Fruit fly (Drosophila melanogaster): ENCODE results near the gene Pka-R1.

Pka-R1 gene

dm6 chr3L:20771891-20772646 is 43.8 kb upstream of the Pka-R1 start (continued):
- peak; percentile 85 for TF ChIP-seq CG3919 (GFP tag; optimal IDR thresholded peaks at IDR 0.05)
- peak; percentile 72 for TF ChIP-seq CG3032 (tag; optimal IDR thresholded peaks at IDR 0.05)
- no peak for TF ChIP-seq Hr38 (GFP tag; optimal IDR thresholded peaks at IDR 0.05)
- TF ChIP-seq CG6808 (GFP tag; optimal IDR thresholded peaks at IDR 0.05): peak; percentile 63
- TF ChIP-seq lz (GFP tag; optimal IDR thresholded peaks at IDR 0.05): peak; percentile 85
- peak; percentile 84 for TF ChIP-seq CG10669 (GFP tag; optimal IDR thresholded peaks at IDR 0.05)
- TF ChIP-seq Hr39 (GFP tag; optimal IDR thresholded peaks at IDR 0.05): peak; percentile 81
- peak; percentile 72 for TF ChIP-seq dsx (GFP tag; optimal IDR thresholded peaks at IDR 0.05; ENCODE audit: poor library complexity, severe bottlenecking)
- peak; percentile 83 for TF ChIP-seq CG6276 (GFP tag; optimal IDR thresholded peaks at IDR 0.05)
- peak; percentile 82 for TF ChIP-seq OdsH (GFP tag; optimal IDR thresholded peaks at IDR 0.05)
- TF ChIP-seq Ets96B (tag; optimal IDR thresholded peaks at IDR 0.05): peak; percentile 79
- peak; percentile 84 for TF ChIP-seq Sox14 (GFP tag; optimal IDR thresholded peaks at IDR 0.05)
- peak; percentile 76 for TF ChIP-seq CG1621 (tag; optimal IDR thresholded peaks at IDR 0.05)
- TF ChIP-seq Blimp-1 (GFP tag; optimal IDR thresholded peaks at IDR 0.05): no peak
- TF ChIP-seq CG4318 (GFP tag; optimal IDR thresholded peaks at IDR 0.05): no peak
- peak; percentile 72 for TF ChIP-seq CG10631 (GFP tag; optimal IDR thresholded peaks at IDR 0.05)
- peak; percentile 66 for TF ChIP-seq vri (GFP tag; optimal IDR thresholded peaks at IDR 0.05)
- peak; percentile 8 for TF ChIP-seq fkh (GFP tag; optimal IDR thresholded peaks at IDR 0.05)
- peak; percentile 51 for TF ChIP-seq CG16779 (tag; optimal IDR thresholded peaks at IDR 0.05)
- TF ChIP-seq Lpt (GFP tag; optimal IDR thresholded peaks at IDR 0.05): peak; percentile 56
- peak; percentile 78 for TF ChIP-seq CG8632 (GFP tag; optimal IDR thresholded peaks at IDR 0.05)
- no peak for TF ChIP-seq CG6854 (GFP tag; optimal IDR thresholded peaks at IDR 0.05)
- peak; percentile 57 for TF ChIP-seq Sox15 (GFP tag; optimal IDR thresholded peaks at IDR 0.05)
- peak; percentile 97 for TF ChIP-seq Eip78C (GFP tag)
- TF ChIP-seq eg (GFP tag; IDR thresholded peaks at IDR 0.05): peak; percentile 93
- TF ChIP-seq Ets21C (GFP tag; optimal IDR thresholded peaks at IDR 0.05): peak; percentile 75

dm6 chr3L:20772647-20773015 is 43.3 kb upstream of the Pka-R1 start:
- no peak for TF ChIP-seq CG3032 (tag; optimal IDR thresholded peaks at IDR 0.05)
- peak; percentile 94 for TF ChIP-seq svp (GFP tag)
- TF ChIP-seq dsx (GFP tag; optimal IDR thresholded peaks at IDR 0.05; ENCODE audit: poor library complexity, severe bottlenecking): no peak

dm6 chr3L:20777496-20777895 is 38.4 kb upstream of the Pka-R1 start:
- TF ChIP-seq CG11902 (GFP tag; optimal IDR thresholded peaks at IDR 0.05): no peak
- TF ChIP-seq Blimp-1 (GFP tag; optimal IDR thresholded peaks at IDR 0.05): no peak
- TF ChIP-seq Ets21C (GFP tag; optimal IDR thresholded peaks at IDR 0.05): no peak
- no peak for TF ChIP-seq net (GFP tag; optimal IDR thresholded peaks at IDR 0.05)
- TF ChIP-seq fd85E (GFP tag; optimal IDR thresholded peaks at IDR 0.05): no peak
- TF ChIP-seq CG6792 (GFP tag; optimal IDR thresholded peaks at IDR 0.05): no peak
- no peak for TF ChIP-seq CG31627 (GFP tag; optimal IDR thresholded peaks at IDR 0.05)
- TF ChIP-seq CG11762 (GFP tag; optimal IDR thresholded peaks at IDR 0.05; ENCODE audit: insufficient read depth): no peak
- TF ChIP-seq Sox15 (GFP tag; optimal IDR thresholded peaks at IDR 0.05): no peak
- no peak for TF ChIP-seq CG11294 (GFP tag; IDR thresholded peaks at IDR 0.05)
- TF ChIP-seq Smox (GFP tag; optimal IDR thresholded peaks at IDR 0.05): no peak
- no peak for TF ChIP-seq CG4318 (GFP tag; optimal IDR thresholded peaks at IDR 0.05)
- no peak for TF ChIP-seq CG3032 (tag; optimal IDR thresholded peaks at IDR 0.05)
- TF ChIP-seq CG6854 (GFP tag; optimal IDR thresholded peaks at IDR 0.05): no peak
- no peak for TF ChIP-seq dac (GFP tag; optimal IDR thresholded peaks at IDR 0.05)
- no peak for TF ChIP-seq Sox14 (GFP tag; optimal IDR thresholded peaks at IDR 0.05)
- TF ChIP-seq CG1621 (tag; optimal IDR thresholded peaks at IDR 0.05): no peak
